Worm (Caenorhabditis elegans) whole organism, L3 larva: ENCODE measurements around the gene srbc-41.
A peak's percentile ranks its signal among the peaks of the same experiment; 100 is the strongest.

Experiments used
- elt-1 ChIP-seq: fragments of 150-350 bp; optimal IDR thresholded peaks from 2 replicates; lab custom pipeline; 2014; ENCODE audit warnings: missing biosample characterization, missing genetic modification characterization
- fkh-10 ChIP-seq: sonication (generic microtip); optimal IDR thresholded peaks from 2 replicates; lab custom pipeline; 2017; ENCODE audit warnings: missing biosample characterization, missing genetic modification reagents, missing genetic modification characterization
- fos-1 ChIP-seq: fragments of 150-350 bp; optimal IDR thresholded peaks from 2 replicates; lab custom pipeline; 2014; ENCODE audit warnings: missing biosample characterization, missing genetic modification characterization
- hmg-11 ChIP-seq: sonication (generic microtip); optimal IDR thresholded peaks from 2 replicates; lab custom pipeline; 2016; ENCODE audit warnings: missing genetic modification characterization, missing compliant biosample characterization
- jun-1 ChIP-seq: fragments of 150-350 bp; optimal IDR thresholded peaks from 2 replicates; lab custom pipeline; 2014; ENCODE audit warnings: missing biosample characterization, missing genetic modification reagents, missing genetic modification characterization
- nfya-1 ChIP-seq: sonication (generic microtip); optimal IDR thresholded peaks from 2 replicates; lab custom pipeline; 2017; ENCODE audit warnings: missing genetic modification characterization, mild to moderate bottlenecking, missing compliant biosample characterization, antibody characterized with exemption, moderate library complexity; ENCODE audit not compliant: insufficient read depth
- nhr-237 ChIP-seq: fragments of 150-350 bp; optimal IDR thresholded peaks from 2 replicates; lab custom pipeline; 2014; ENCODE audit warnings: missing biosample characterization, missing genetic modification characterization
- nhr-28 ChIP-seq: fragments of 150-350 bp; optimal IDR thresholded peaks from 2 replicates; lab custom pipeline; 2014; ENCODE audit warnings: missing biosample characterization, missing genetic modification characterization
- nhr-67 ChIP-seq: fragments of 150-350 bp; optimal IDR thresholded peaks from 2 replicates; lab custom pipeline; 2014; ENCODE audit warnings: missing biosample characterization, missing genetic modification characterization
- pqm-1 ChIP-seq: fragments of 150-350 bp; optimal IDR thresholded peaks from 2 replicates; lab custom pipeline; 2017; ENCODE audit warnings: missing biosample characterization, missing genetic modification characterization, inconsistent platforms
- skn-1 ChIP-seq: fragments of 150-350 bp; optimal IDR thresholded peaks from 2 replicates; lab custom pipeline; 2014; ENCODE audit warnings: missing biosample characterization, missing genetic modification characterization
- snpc-4 ChIP-seq: fragments of 150-350 bp; optimal IDR thresholded peaks from 2 replicates; lab custom pipeline; 2014; ENCODE audit warnings: missing biosample characterization, missing genetic modification characterization
- unc-62 ChIP-seq: fragments of 150-350 bp; sonication (generic microtip); optimal IDR thresholded peaks from 4 replicates; lab custom pipeline; 2014; ENCODE audit warnings: missing biosample characterization, missing genetic modification reagents, missing genetic modification characterization
- ztf-11 ChIP-seq: fragments of 150-350 bp; optimal IDR thresholded peaks from 2 replicates; lab custom pipeline; 2014; ENCODE audit warnings: missing biosample characterization, missing genetic modification characterization

ce11 chrV:1600561-1601088, 14.0 kb downstream of the srbc-41 start, which contains the start of gene F16B4.2:
- TF ChIP-seq nhr-28 (tag; lab: Kevin White, UChicago) = no peak
- TF ChIP-seq elt-1 = no peak
- no peak for TF ChIP-seq snpc-4 (tag; lab: Kevin White, UChicago)
- TF ChIP-seq fos-1 (tag; lab: Kevin White, UChicago) = no peak
- TF ChIP-seq unc-62 (GFP tag; lab: Kevin White, UChicago) = no peak
- TF ChIP-seq jun-1 (tag; lab: Kevin White, UChicago) = no peak
- TF ChIP-seq pqm-1 (tag; lab: Kevin White, UChicago) = no peak
- TF ChIP-seq nhr-67 = no peak
- TF ChIP-seq skn-1 (tag; lab: Kevin White, UChicago) = no peak
- no peak for TF ChIP-seq nfya-1 (tag; lab: Kevin White, UChicago)
- TF ChIP-seq ztf-11 (tag; lab: Kevin White, UChicago) = no peak
- TF ChIP-seq nhr-237 = no peak
- peak; percentile 13 for TF ChIP-seq hmg-11 (tag; lab: Kevin White, UChicago)
- TF ChIP-seq fkh-10 (GFP tag; lab: Kevin White, UChicago) = no peak
